Worm (Caenorhabditis elegans): ENCODE data around the gene srg-15.

DNA sequence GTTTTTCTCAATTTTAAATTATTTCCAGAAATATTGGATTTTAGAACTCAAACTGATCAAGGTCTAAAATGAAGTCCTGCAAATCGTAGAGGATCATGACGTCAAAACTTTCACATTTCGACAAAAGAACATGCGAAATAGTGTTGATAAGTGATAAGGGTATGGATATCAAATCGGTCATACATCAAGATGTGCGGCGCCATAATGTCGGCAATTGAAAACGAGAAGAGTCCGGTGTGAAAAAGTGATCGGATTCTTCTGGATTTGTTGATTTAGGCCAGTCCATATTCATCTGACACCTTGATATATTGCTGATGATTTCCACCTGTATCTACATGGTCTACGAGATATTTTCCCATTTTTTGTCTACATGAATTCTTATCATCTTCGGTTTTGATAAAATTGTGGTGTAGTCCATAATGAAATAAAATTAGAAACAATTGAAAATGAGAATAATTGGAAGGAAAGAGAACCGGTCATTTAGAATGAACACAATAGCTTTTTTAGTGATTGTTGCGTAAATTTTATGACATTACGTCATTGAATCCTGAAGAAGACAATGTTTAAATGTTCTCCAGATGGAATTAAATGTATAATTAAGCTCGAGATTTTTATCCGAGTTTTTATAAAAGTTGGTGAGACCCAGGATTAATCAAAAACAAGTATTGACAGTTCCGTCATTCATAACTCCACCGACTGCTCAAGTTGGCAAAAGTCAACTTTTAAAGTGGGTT is 20.9 kb upstream of the srg-15 start:
- no peak for TF ChIP-seq nhr-77 (tag; optimal IDR thresholded peaks at IDR 0.05)
- no peak for TF ChIP-seq nhr-84 (tag; optimal IDR thresholded peaks at IDR 0.05)
- no peak for TF ChIP-seq aly-2 (tag; optimal IDR thresholded peaks at IDR 0.05)
- no peak for TF ChIP-seq ztf-4 (tag; optimal IDR thresholded peaks at IDR 0.05)
- no peak for TF ChIP-seq lin-13 (GFP tag; optimal IDR thresholded peaks at IDR 0.05)
- TF ChIP-seq egl-27 (tag; optimal IDR thresholded peaks at IDR 0.05): no peak
- no peak for TF ChIP-seq fos-1 (tag; optimal IDR thresholded peaks at IDR 0.05)
- TF ChIP-seq snpc-4 (tag; optimal IDR thresholded peaks at IDR 0.05): no peak
